Worm (Caenorhabditis elegans) whole organism, L4 larva: ENCODE results near the gene B0395.3.
A peak's percentile ranks its signal among the peaks of the same experiment; 100 is the strongest.

Experiments
- D1046.2 ChIP-seq: fragments of 200-800 bp; sonication (Bioruptor generic); IDR thresholded peaks from 2 replicates; pipeline ENCODE4 v1.3.6; 2022; ENCODE audit warnings: missing genetic modification characterization, missing compliant biosample characterization
- F10B5.3 ChIP-seq: sonication (generic microtip); optimal IDR thresholded peaks from 2 replicates; lab custom pipeline; 2016; ENCODE audit warnings: mild to moderate bottlenecking, missing genetic modification characterization, missing compliant biosample characterization
- F26F4.8 ChIP-seq: fragments of 200-800 bp; sonication (Bioruptor generic); conservative IDR thresholded peaks from 2 replicates; pipeline ENCODE4 v1.3.6; 2022; ENCODE audit warnings: missing genetic modification characterization, missing compliant biosample characterization
- F49E8.2 ChIP-seq: sonication (generic microtip); optimal IDR thresholded peaks from 2 replicates; lab custom pipeline; 2016; ENCODE audit warnings: missing compliant biosample characterization, mild to moderate bottlenecking, missing genetic modification characterization, borderline replicate concordance
- R02D3.7 ChIP-seq: fragments of 150-350 bp; sonication (generic microtip); optimal IDR thresholded peaks from 3 replicates; lab custom pipeline; 2014; ENCODE audit warnings: missing biosample characterization, missing genetic modification characterization
- Y48G9A.11 ChIP-seq: fragments of 200-800 bp; sonication (Bioruptor generic); IDR thresholded peaks from 2 replicates; pipeline ENCODE4 v1.3.6; 2022; ENCODE audit warnings: missing genetic modification reagents, missing genetic modification characterization, missing compliant biosample characterization
- ZK337.2 ChIP-seq: fragments of 200-800 bp; sonication (Bioruptor generic); IDR thresholded peaks from 2 replicates; pipeline ENCODE4 v1.3.6; 2022; ENCODE audit warnings: missing genetic modification reagents, missing genetic modification characterization, missing compliant biosample characterization
- aha-1 ChIP-seq: fragments of 150-350 bp; peaks from one replicate; lab custom pipeline; 2014; ENCODE audit warnings: missing biosample characterization, missing genetic modification characterization
- aly-2 ChIP-seq: sonication (generic microtip); optimal IDR thresholded peaks from 2 replicates; lab custom pipeline; 2018; ENCODE audit warnings: missing biosample characterization, missing genetic modification characterization
- ama-1 ChIP-seq: fragments of 150-350 bp; optimal IDR thresholded peaks from 2 replicates; lab custom pipeline; 2014; ENCODE audit warnings: inconsistent platforms, mixed read lengths
- arid-1 ChIP-seq: fragments of 200-800 bp; sonication (Bioruptor generic); conservative IDR thresholded peaks from 2 replicates; pipeline ENCODE4 v1.3.6; 2022; ENCODE audit warnings: missing genetic modification reagents, missing genetic modification characterization, missing compliant biosample characterization
- attf-4 ChIP-seq: sonication (generic microtip); optimal IDR thresholded peaks from 3 replicates; lab custom pipeline; 2017; ENCODE audit warnings: missing biosample characterization, missing genetic modification characterization
- ceh-62 ChIP-seq: sonication (generic microtip); optimal IDR thresholded peaks from 2 replicates; lab custom pipeline; 2017; ENCODE audit warnings: missing biosample characterization, missing genetic modification characterization
- ceh-82 ChIP-seq: sonication (generic microtip); optimal IDR thresholded peaks from 2 replicates; lab custom pipeline; 2017; ENCODE audit warnings: missing biosample characterization, missing genetic modification characterization
- ces-1 ChIP-seq: fragments of 150-350 bp; sonication (generic microtip); optimal IDR thresholded peaks from 4 replicates; lab custom pipeline; 2014; ENCODE audit warnings: missing biosample characterization, missing genetic modification reagents, missing genetic modification characterization
- cey-2 ChIP-seq: sonication (generic microtip); optimal IDR thresholded peaks from 3 replicates; lab custom pipeline; 2017; ENCODE audit warnings: missing genetic modification characterization, mild to moderate bottlenecking, missing compliant biosample characterization, antibody characterized with exemption, borderline replicate concordance; ENCODE audit not compliant: insufficient read depth
- daf-16 ChIP-seq, 3 experiments: sonication (generic microtip); optimal IDR thresholded peaks; 2 replicates each; lab custom pipeline; 2016 to 2017; ENCODE audit warnings: missing genetic modification characterization in 3 of 3, missing genetic modification reagents in 3 of 3, mild to moderate bottlenecking in 2 of 3, missing compliant biosample characterization in 2 of 3, missing biosample characterization in 1 of 3, moderate library complexity in 1 of 3
- daf-19 ChIP-seq: fragments of 200-800 bp; sonication (Bioruptor generic); conservative IDR thresholded peaks from 2 replicates; pipeline ENCODE4 v1.3.6; 2022; ENCODE audit warnings: missing genetic modification characterization, missing compliant biosample characterization
- dmd-9 ChIP-seq: fragments of 200-800 bp; sonication (Bioruptor generic); IDR thresholded peaks from 2 replicates; pipeline ENCODE4 v1.3.6; 2022; ENCODE audit warnings: missing genetic modification reagents, missing genetic modification characterization, missing compliant biosample characterization
- fos-1 ChIP-seq: fragments of 150-350 bp; optimal IDR thresholded peaks from 2 replicates; lab custom pipeline; 2014; ENCODE audit warnings: missing biosample characterization, missing genetic modification characterization
- hif-1 ChIP-seq, 2 experiments: sonication (generic microtip); optimal IDR thresholded peaks; 2 replicates each; lab custom pipeline; 2016 to 2017; ENCODE audit warnings: missing compliant biosample characterization in 2 of 2, missing genetic modification characterization in 2 of 2, missing genetic modification reagents in 2 of 2, missing genotype in 2 of 2, mild to moderate bottlenecking in 1 of 2
- hlh-30 ChIP-seq: sonication (generic microtip); optimal IDR thresholded peaks from 2 replicates; lab custom pipeline; 2017; ENCODE audit warnings: antibody characterized with exemption, mild to moderate bottlenecking, missing genetic modification characterization, missing compliant biosample characterization; ENCODE audit not compliant: insufficient read depth
- lim-7 ChIP-seq: fragments of 200-800 bp; sonication (Bioruptor generic); IDR thresholded peaks from 2 replicates; pipeline ENCODE4 v1.3.6; 2022; ENCODE audit warnings: missing genetic modification characterization, missing compliant biosample characterization
- lin-1 ChIP-seq: fragments of 200-800 bp; sonication (Bioruptor generic); IDR thresholded peaks from 2 replicates; pipeline ENCODE4 v1.3.6; 2022; ENCODE audit warnings: missing genetic modification reagents, missing genetic modification characterization, missing compliant biosample characterization
- lin-15B ChIP-seq: fragments of 150-350 bp; sonication (generic microtip); optimal IDR thresholded peaks from 3 replicates; lab custom pipeline; 2014; ENCODE audit warnings: missing biosample characterization, missing genetic modification characterization
- lin-38 ChIP-seq: fragments of 200-800 bp; sonication (Bioruptor generic); IDR thresholded peaks from 2 replicates; pipeline ENCODE4 v1.3.6; 2022; ENCODE audit warnings: missing genetic modification reagents, missing genetic modification characterization, missing compliant biosample characterization
- lin-39 ChIP-seq: fragments of 150-350 bp; optimal IDR thresholded peaks from 2 replicates; lab custom pipeline; 2014; ENCODE audit warnings: missing biosample characterization, missing genetic modification reagents, missing genetic modification characterization
- lir-3 ChIP-seq: sonication (generic microtip); optimal IDR thresholded peaks from 2 replicates; lab custom pipeline; 2016; ENCODE audit warnings: mild to moderate bottlenecking, missing genetic modification characterization, missing compliant biosample characterization
- madf-5 ChIP-seq, 2 experiments: fragments of 200-800 bp; sonication (Bioruptor generic); IDR thresholded peaks; 2 replicates each; pipeline ENCODE4 v1.3.6; 2022; ENCODE audit warnings: missing compliant biosample characterization in 2 of 2, missing genetic modification characterization in 2 of 2
- mdl-1 ChIP-seq, 2 experiments: fragments of 150-350 bp in 1 of 2; sonication (generic microtip) in 1 of 2; optimal IDR thresholded peaks; 2 replicates each; lab custom pipeline; 2014 to 2017; ENCODE audit warnings: missing biosample characterization in 2 of 2, missing genetic modification characterization in 2 of 2
- mep-1 ChIP-seq: fragments of 150-350 bp; sonication (generic microtip); optimal IDR thresholded peaks from 3 replicates; lab custom pipeline; 2014; ENCODE audit warnings: missing biosample characterization, missing genetic modification characterization
- mxl-2 ChIP-seq: fragments of 200-800 bp; sonication (Bioruptor generic); conservative IDR thresholded peaks from 2 replicates; pipeline ENCODE4 v1.3.6; 2022; ENCODE audit warnings: missing genetic modification reagents, missing genetic modification characterization, missing compliant biosample characterization
- mxl-3 ChIP-seq: fragments of 200-800 bp; sonication (Bioruptor generic); optimal IDR thresholded peaks from 2 replicates; lab custom pipeline; 2018; ENCODE audit warnings: mild to moderate bottlenecking, missing genetic modification characterization, missing compliant biosample characterization
- nhr-102 ChIP-seq: sonication (generic microtip); optimal IDR thresholded peaks from 2 replicates; lab custom pipeline; 2016; ENCODE audit warnings: mild to moderate bottlenecking, missing genetic modification characterization, moderate library complexity, missing compliant biosample characterization
- nhr-11 ChIP-seq: fragments of 150-350 bp; optimal IDR thresholded peaks from 2 replicates; lab custom pipeline; 2014; ENCODE audit warnings: missing biosample characterization, missing genetic modification characterization
- nhr-111 ChIP-seq: fragments of 200-800 bp; sonication (Bioruptor generic); optimal IDR thresholded peaks from 2 replicates; lab custom pipeline; 2018; ENCODE audit warnings: mild to moderate bottlenecking, missing genetic modification characterization, missing compliant biosample characterization
- nhr-28 ChIP-seq: fragments of 150-350 bp; optimal IDR thresholded peaks from 2 replicates; lab custom pipeline; 2014; ENCODE audit warnings: missing biosample characterization, missing genetic modification characterization
- nhr-76 ChIP-seq: fragments of 150-350 bp; optimal IDR thresholded peaks from 2 replicates; lab custom pipeline; 2014; ENCODE audit warnings: missing biosample characterization, missing genetic modification characterization
- nhr-77 ChIP-seq: fragments of 150-350 bp; optimal IDR thresholded peaks from 2 replicates; lab custom pipeline; 2014; ENCODE audit warnings: missing biosample characterization, missing genetic modification characterization
- pqm-1 ChIP-seq: sonication (generic microtip); optimal IDR thresholded peaks from 2 replicates; lab custom pipeline; 2017; ENCODE audit warnings: missing biosample characterization, missing genetic modification characterization
- rbr-2 ChIP-seq: sonication (generic microtip); optimal IDR thresholded peaks from 2 replicates; lab custom pipeline; 2016; ENCODE audit warnings: missing genotype, missing genetic modification characterization, missing compliant biosample characterization
- sdz-12 ChIP-seq: fragments of 200-800 bp; sonication (Bioruptor generic); optimal IDR thresholded peaks from 2 replicates; lab custom pipeline; 2018; ENCODE audit warnings: mild to moderate bottlenecking, missing genetic modification characterization, missing compliant biosample characterization
- skn-1 ChIP-seq: fragments of 150-350 bp; optimal IDR thresholded peaks from 2 replicates; lab custom pipeline; 2014; ENCODE audit warnings: missing biosample characterization, missing genetic modification characterization
- snpc-1.2 ChIP-seq: fragments of 200-800 bp; sonication (Bioruptor generic); IDR thresholded peaks from 2 replicates; pipeline ENCODE4 v1.3.6; 2022; ENCODE audit warnings: missing genetic modification reagents, missing genetic modification characterization, missing compliant biosample characterization
- snpc-4 ChIP-seq: fragments of 150-350 bp; optimal IDR thresholded peaks from 2 replicates; lab custom pipeline; 2014; ENCODE audit warnings: missing biosample characterization, missing genetic modification characterization
- spr-1 ChIP-seq: sonication (generic microtip); optimal IDR thresholded peaks from 2 replicates; lab custom pipeline; 2016; ENCODE audit warnings: mild to moderate bottlenecking, missing genetic modification characterization, missing compliant biosample characterization
- unc-130 ChIP-seq: sonication (generic microtip); optimal IDR thresholded peaks from 2 replicates; lab custom pipeline; 2016; ENCODE audit warnings: missing genetic modification reagents, missing genetic modification characterization, missing compliant biosample characterization
- unc-62 ChIP-seq, 3 experiments: fragments of 150-350 bp in 1 of 3; sonication (generic microtip); optimal IDR thresholded peaks in 2 of 3; peaks in 1 of 3; 1 replicate in 1 of 3; 2 replicates in 2 of 3; lab custom pipeline; 2014 to 2017; ENCODE audit warnings: missing biosample characterization in 3 of 3, missing genetic modification characterization in 3 of 3, missing genetic modification reagents in 3 of 3, missing genotype in 1 of 3
- zag-1 ChIP-seq: fragments of 150-350 bp; optimal IDR thresholded peaks from 2 replicates; lab custom pipeline; 2014; ENCODE audit warnings: missing biosample characterization, missing genetic modification characterization
- ztf-11 ChIP-seq: fragments of 150-350 bp; optimal IDR thresholded peaks from 2 replicates; lab custom pipeline; 2014; ENCODE audit warnings: missing biosample characterization, missing genetic modification characterization
- ztf-7 ChIP-seq: fragments of 150-350 bp; optimal IDR thresholded peaks from 2 replicates; lab custom pipeline; 2014; ENCODE audit warnings: missing biosample characterization, missing genetic modification characterization

Gene B0395.3

ce11 chrX:16056404-16056803, 16.3 kb upstream of the B0395.3 start (continued):
- TF ChIP-seq cey-2 (tag; lab: Kevin White, UChicago), result peak; percentile 40
- peak; percentile 58 for TF ChIP-seq ceh-82 (tag; lab: Kevin White, UChicago)
- TF ChIP-seq sdz-12 (GFP tag; lab: Kevin White, UChicago), result peak; percentile 70
- peak; percentile 94 to 99 for TF ChIP-seq daf-16 (GFP tag; optimal IDR thresholded peaks at IDR 0.05; lab: Kevin White, UChicago)
- TF ChIP-seq daf-16 (tag; optimal IDR thresholded peaks at IDR 0.05; lab: Kevin White, UChicago), result peak; percentile 87
- peak; percentile 86 for TF ChIP-seq mxl-3
- TF ChIP-seq F10B5.3 (tag; lab: Kevin White, UChicago), result peak; percentile 96
- peak; percentile 93 for TF ChIP-seq hlh-30 (tag; lab: Kevin White, UChicago)
- TF ChIP-seq hif-1 (tag; optimal IDR thresholded peaks at IDR 0.05; lab: Kevin White, UChicago), result peak; percentile 74 to 87
- peak; percentile 99 for TF ChIP-seq nhr-102 (tag; lab: Kevin White, UChicago)
- TF ChIP-seq R02D3.7 (tag; lab: Kevin White, UChicago), result no peak
- peak; percentile 49; the same call in 1 of the 2 replicates for TF ChIP-seq lim-7
- no peak; the same call in 1 of the 2 replicates for TF ChIP-seq D1046.2
- TF ChIP-seq lin-39 (tag; lab: Kevin White, UChicago), result peak; percentile 94
- TF ChIP-seq dmd-9 (GFP tag; lab: Robert Waterston, UW), result 0 out of 2 replicates have a peak, but pooled peaks have one; percentile 70
- peak; percentile 67 for TF ChIP-seq snpc-1.2 (GFP tag; lab: Robert Waterston, UW)
- TF ChIP-seq lin-1 (GFP tag; lab: Robert Waterston, UW), result peak; percentile 74
- TF ChIP-seq F49E8.2 (tag; lab: Kevin White, UChicago), result no peak
- TF ChIP-seq nhr-76, result peak; percentile 84
- peak; percentile 98 for TF ChIP-seq spr-1 (tag; lab: Kevin White, UChicago)
- peak; percentile 97 for TF ChIP-seq nhr-11 (tag; lab: Kevin White, UChicago)
- TF ChIP-seq lir-3 (tag; lab: Kevin White, UChicago), result peak; percentile 94
- peak; percentile 89 for TF ChIP-seq fos-1 (tag; lab: Kevin White, UChicago)
- 0 out of 2 replicates have a peak, but pooled peaks have one; percentile 62 for TF ChIP-seq Y48G9A.11 (GFP tag; lab: Robert Waterston, UW)
- peak; percentile 78 for TF ChIP-seq ztf-11
- peak; percentile 99 for TF ChIP-seq mep-1 (tag; lab: Kevin White, UChicago)
- peak; percentile 87 for TF ChIP-seq arid-1
- peak; percentile 37 for TF ChIP-seq ceh-62 (tag; lab: Kevin White, UChicago)
- TF ChIP-seq attf-4 (tag; lab: Kevin White, UChicago), result peak; percentile 52
- peak; percentile 77 to 99 for TF ChIP-seq unc-62 (GFP tag; optimal IDR thresholded peaks at IDR 0.05 in 1 of 2; lab: Kevin White, UChicago)
- no peak for TF ChIP-seq unc-62 (tag; optimal IDR thresholded peaks at IDR 0.05; lab: Kevin White, UChicago)
- TF ChIP-seq ZK337.2 (GFP tag; lab: Robert Waterston, UW), result peak; percentile 88
- TF ChIP-seq aly-2 (tag; lab: Kevin White, UChicago), result no peak
- peak; percentile 44 for TF ChIP-seq pqm-1 (tag; lab: Kevin White, UChicago)
- TF ChIP-seq mxl-2, result no peak; the same call in none of the 2 replicates
- peak; percentile 99 for TF ChIP-seq nhr-77
- peak; percentile 98 for TF ChIP-seq aha-1 (tag; lab: Kevin White, UChicago)
- TF ChIP-seq ztf-7 (tag; lab: Kevin White, UChicago), result peak; percentile 92
- peak; percentile 98 for TF ChIP-seq daf-19 (GFP tag; lab: Robert Waterston, UW)
- TF ChIP-seq mdl-1 (tag; optimal IDR thresholded peaks at IDR 0.05; lab: Kevin White, UChicago), result peak; percentile 91 to 93
- no peak for TF ChIP-seq nhr-111
- peak; percentile 93 for TF ChIP-seq ces-1 (GFP tag; lab: Kevin White, UChicago)
- peak; percentile 85 for TF ChIP-seq nhr-28 (tag; lab: Kevin White, UChicago)
- TF ChIP-seq snpc-4, result peak; percentile 42
- no peak for TF ChIP-seq F26F4.8 (GFP tag; lab: Robert Waterston, UW)
- TF ChIP-seq lin-15B (tag; lab: Kevin White, UChicago), result peak; percentile 7
- TF ChIP-seq unc-130 (GFP tag; lab: Kevin White, UChicago), result peak; percentile 2
- TF ChIP-seq zag-1 (tag; lab: Kevin White, UChicago), result peak; percentile 96
- peak; percentile 99 for TF ChIP-seq rbr-2 (tag; lab: Kevin White, UChicago)
- peak; percentile 32 to 84; a peak in 2 of 4 replicates for TF ChIP-seq madf-5 (GFP tag; IDR thresholded peaks at IDR 0.05; lab: Robert Waterston, UW)
- no peak for TF ChIP-seq skn-1 (tag; lab: Kevin White, UChicago)
- peak; percentile 86 for TF ChIP-seq lin-38 (GFP tag; lab: Robert Waterston, UW)
- TF ChIP-seq ama-1 (lab: Kevin White, UChicago), result no peak
